Fruit fly (Drosophila melanogaster) whole organism, pupa: ENCODE measurements around the gene Cand1.

Experiments
- CG10348 ChIP-seq: fragments of 200-800 bp; sonication (Bioruptor generic); IDR thresholded peaks from 2 replicates; pipeline ENCODE4 v1.3.6; 2022; ENCODE audit warnings: missing biosample characterization, missing genetic modification characterization
- CG12605 ChIP-seq: fragments of 200-800 bp; sonication (Bioruptor generic); IDR thresholded peaks from 2 replicates; pipeline ENCODE4 v1.3.6; 2022; ENCODE audit warnings: missing biosample characterization, missing genetic modification characterization
- CG13204 ChIP-seq: fragments of 200-800 bp; sonication (Bioruptor generic); optimal IDR thresholded peaks from 2 replicates; lab custom pipeline; 2018; ENCODE audit warnings: missing biosample characterization, mild to moderate bottlenecking, missing genetic modification characterization, moderate library complexity
- CG14655 ChIP-seq: fragments of 200-800 bp; sonication (Bioruptor generic); optimal IDR thresholded peaks from 3 replicates; lab custom pipeline; 2017; ENCODE audit warnings: mild to moderate bottlenecking, missing biosample characterization, missing genetic modification reagents, missing genetic modification characterization
- CG15710 ChIP-seq: fragments of 200-800 bp; sonication (Bioruptor generic); optimal IDR thresholded peaks from 2 replicates; lab custom pipeline; 2018; ENCODE audit warnings: missing biosample characterization, mild to moderate bottlenecking, missing genetic modification characterization, moderate library complexity
- CG17806 ChIP-seq: fragments of 200-800 bp; sonication (Bioruptor generic); optimal IDR thresholded peaks from 2 replicates; lab custom pipeline; 2018; ENCODE audit warnings: missing biosample characterization, mild to moderate bottlenecking, missing genetic modification characterization, moderate library complexity
- CG32121 ChIP-seq: fragments of 200-800 bp; sonication (Bioruptor generic); IDR thresholded peaks from 2 replicates; pipeline ENCODE4 v1.3.6; 2022; ENCODE audit warnings: missing biosample characterization, missing genetic modification characterization
- CG34367 ChIP-seq: fragments of 200-800 bp; sonication (Bioruptor generic); optimal IDR thresholded peaks from 2 replicates; lab custom pipeline; 2018; ENCODE audit warnings: missing biosample characterization, mild to moderate bottlenecking, missing genetic modification characterization
- CG4496 ChIP-seq: fragments of 200-800 bp; sonication (Bioruptor generic); IDR thresholded peaks from 3 replicates; pipeline ENCODE4 v1.3.6; 2022; ENCODE audit warnings: missing biosample characterization, missing genetic modification characterization
- CG8159 ChIP-seq: fragments of 200-800 bp; sonication (Bioruptor generic); optimal IDR thresholded peaks from 3 replicates; lab custom pipeline; 2018; ENCODE audit warnings: missing biosample characterization, mild to moderate bottlenecking, missing genetic modification characterization, moderate library complexity
- CG8301 ChIP-seq: fragments of 200-800 bp; sonication (Bioruptor generic); optimal IDR thresholded peaks from 2 replicates; lab custom pipeline; 2018; ENCODE audit warnings: missing biosample characterization, mild to moderate bottlenecking, missing genetic modification characterization
- CG9948 ChIP-seq: fragments of 200-800 bp; sonication (Bioruptor generic); optimal IDR thresholded peaks from 2 replicates; lab custom pipeline; 2018; ENCODE audit warnings: missing biosample characterization, mild to moderate bottlenecking, missing genetic modification characterization, moderate library complexity
- D1 ChIP-seq: fragments of 200-800 bp; sonication (Bioruptor generic); optimal IDR thresholded peaks from 2 replicates; lab custom pipeline; 2018; ENCODE audit warnings: missing biosample characterization, mild to moderate bottlenecking, missing genetic modification characterization, moderate library complexity
- EcR ChIP-seq: fragments of 200-800 bp; sonication (Bioruptor generic); optimal IDR thresholded peaks from 3 replicates; lab custom pipeline; 2019; ENCODE audit warnings: missing biosample characterization, missing genetic modification characterization, mild to moderate bottlenecking, moderate library complexity, missing genetic modification reagents
- Ets98B ChIP-seq: fragments of 200-800 bp; sonication (Bioruptor generic); IDR thresholded peaks from 2 replicates; pipeline ENCODE4 v1.3.6; 2022; ENCODE audit warnings: missing biosample characterization, missing genetic modification characterization
- Pif1A ChIP-seq: fragments of 200-800 bp; sonication (Bioruptor generic); optimal IDR thresholded peaks from 3 replicates; lab custom pipeline; 2016; ENCODE audit warnings: missing biosample characterization, missing genetic modification characterization
- Pif1B ChIP-seq: fragments of 200-800 bp; sonication (Bioruptor generic); optimal IDR thresholded peaks from 3 replicates; lab custom pipeline; 2016; ENCODE audit warnings: missing biosample characterization, missing genetic modification characterization
- Snoo ChIP-seq: fragments of 200-800 bp; sonication (Bioruptor generic); optimal IDR thresholded peaks from 3 replicates; lab custom pipeline; 2017; ENCODE audit warnings: missing biosample characterization, mild to moderate bottlenecking, missing genetic modification characterization, inconsistent platforms
- fd96Ca ChIP-seq: fragments of 200-800 bp; sonication (Bioruptor generic); IDR thresholded peaks from 3 replicates; pipeline ENCODE4 v1.3.6; 2022; ENCODE audit warnings: missing biosample characterization, missing genetic modification characterization
- gl ChIP-seq: fragments of 200-800 bp; sonication (Bioruptor generic); optimal IDR thresholded peaks from 2 replicates; lab custom pipeline; 2018; ENCODE audit warnings: missing biosample characterization, mild to moderate bottlenecking, missing genetic modification characterization
- rn ChIP-seq: fragments of 200-800 bp; sonication (Bioruptor generic); IDR thresholded peaks from 2 replicates; pipeline ENCODE4 v1.3.6; 2022; ENCODE audit warnings: missing biosample characterization, missing genetic modification characterization

The Cand1 gene

DNA sequence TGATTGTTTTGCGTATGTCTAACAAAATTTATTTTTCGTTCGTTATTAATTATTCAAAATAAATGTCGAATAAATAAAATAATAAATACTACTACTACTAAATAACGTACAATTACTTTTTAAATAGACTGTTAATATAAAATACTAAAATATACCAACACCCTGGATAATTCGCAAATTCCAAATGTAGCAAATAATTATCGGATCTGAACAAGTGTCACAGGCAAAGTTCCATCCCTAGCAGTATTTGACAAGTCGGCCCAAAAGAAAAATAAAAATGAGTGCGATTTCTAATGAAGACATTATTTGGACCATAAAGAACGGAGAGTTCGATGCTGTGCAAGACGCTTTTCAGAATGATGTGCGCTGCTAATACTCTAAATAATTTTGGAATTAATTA lies 21.1 kb downstream of the Cand1 start, which contains the start of gene CG31715:
Gene CG31715 (plus strand): TSS at position 212 of the 400 bp plus-strand sequence.
- TF ChIP-seq rn (no peak), Snoo (peak; percentile 13), Pif1B (GFP tag; lab: Kevin White, UChicago) (no peak), CG17806 (tag; lab: Kevin White, UChicago) (peak; percentile 7), CG15710 (tag; lab: Kevin White, UChicago) (peak; percentile 6), D1 (no peak), CG10348 (GFP tag; lab: Robert Waterston, UW) (no peak), CG8301 (tag; lab: Kevin White, UChicago) (no peak), CG9948 (tag; lab: Kevin White, UChicago) (peak; percentile 4)

DNA sequence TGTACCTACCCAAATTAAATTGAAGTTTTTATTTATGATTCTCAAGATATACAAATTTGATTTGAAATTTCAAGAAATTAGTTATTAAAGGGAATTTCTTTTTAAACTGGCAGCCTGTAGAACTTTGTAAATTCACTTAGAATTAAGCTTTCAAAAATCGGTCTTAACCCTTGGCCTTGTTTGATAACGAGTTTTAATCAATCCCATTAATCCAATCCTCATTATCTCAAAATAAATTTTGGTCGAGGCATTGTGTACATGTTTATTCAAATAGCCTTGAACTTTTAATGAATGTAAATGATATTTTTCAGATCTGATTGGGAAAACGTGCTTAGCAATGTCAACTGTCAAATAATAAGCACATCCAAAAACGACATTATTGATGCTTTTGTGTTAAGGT lies 22.7 kb downstream of the Cand1 start:
- no peak for TF ChIP-seq CG15710 (tag; lab: Kevin White, UChicago)
- TF ChIP-seq CG17806 (tag; lab: Kevin White, UChicago) = no peak
- no peak for TF ChIP-seq D1
- no peak for TF ChIP-seq CG13204 (GFP tag; lab: Kevin White, UChicago)
- no peak for TF ChIP-seq rn
- no peak for TF ChIP-seq CG8159 (tag; lab: Kevin White, UChicago)
- no peak for TF ChIP-seq EcR (GFP tag; lab: Kevin White, UChicago)
- TF ChIP-seq CG12605 (GFP tag; lab: Robert Waterston, UW) = no peak
- no peak for TF ChIP-seq fd96Ca (GFP tag; lab: Robert Waterston, UW)
- TF ChIP-seq gl (tag; lab: Kevin White, UChicago) = no peak
- no peak for TF ChIP-seq CG4496 (GFP tag; lab: Robert Waterston, UW)
- TF ChIP-seq Ets98B = no peak
- no peak for TF ChIP-seq CG9948 (tag; lab: Kevin White, UChicago)
- TF ChIP-seq CG34367 (tag; lab: Kevin White, UChicago) = no peak
- TF ChIP-seq CG10348 (GFP tag; lab: Robert Waterston, UW) = no peak
- TF ChIP-seq CG8301 (tag; lab: Kevin White, UChicago) = no peak
- no peak for TF ChIP-seq CG14655 (GFP tag; lab: Kevin White, UChicago)

DNA sequence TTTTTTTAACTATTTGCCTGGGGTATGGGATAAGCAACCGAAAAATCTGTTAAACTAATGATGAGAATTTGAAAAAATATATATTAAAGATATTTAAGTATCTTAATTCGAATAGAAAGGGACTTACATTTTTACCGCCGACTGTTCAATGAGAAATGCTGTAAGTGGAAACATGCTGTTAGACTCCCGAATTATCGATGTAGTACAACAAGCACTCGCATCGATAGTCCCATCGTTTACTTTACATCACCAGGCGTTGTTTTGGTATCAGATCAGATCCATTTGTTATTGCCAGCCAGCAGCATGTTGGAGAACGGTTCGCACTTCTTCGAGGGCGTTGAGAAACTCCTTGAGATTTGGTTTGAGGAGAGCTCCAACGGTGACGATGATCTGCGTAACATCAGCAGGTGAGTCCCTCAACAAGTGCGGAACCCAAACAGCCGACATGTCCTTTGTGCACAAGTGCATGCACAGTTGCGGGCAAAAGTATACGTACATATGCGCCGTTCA lies 23.2 kb downstream of the Cand1 start, which contains the start of gene SamDC:
Gene SamDC (plus strand): TSS at position 246 of the 510 bp plus-strand sequence.
- TF ChIP-seq CG8301 (tag; lab: Kevin White, UChicago) = no peak
- TF ChIP-seq Snoo = peak; percentile 25
- no peak for TF ChIP-seq D1
- no peak for TF ChIP-seq CG34367 (tag; lab: Kevin White, UChicago)
- peak; percentile 3 for TF ChIP-seq CG9948 (tag; lab: Kevin White, UChicago)
- TF ChIP-seq Ets98B = peak; percentile 36; the same call in 1 of the 2 replicates
- TF ChIP-seq CG32121 (GFP tag; lab: Robert Waterston, UW) = peak; percentile 11; the same call in 1 of the 2 replicates
- TF ChIP-seq EcR (GFP tag; lab: Kevin White, UChicago) = no peak
- no peak for TF ChIP-seq CG4496 (GFP tag; lab: Robert Waterston, UW)
- no peak for TF ChIP-seq CG14655 (GFP tag; lab: Kevin White, UChicago)
- no peak for TF ChIP-seq rn
- peak; percentile 36 for TF ChIP-seq CG15710 (tag; lab: Kevin White, UChicago)
- TF ChIP-seq CG8159 (tag; lab: Kevin White, UChicago) = peak; percentile 39
- TF ChIP-seq CG12605 (GFP tag; lab: Robert Waterston, UW) = 0 out of 2 replicates have a peak, but pooled peaks have one; percentile 23
- no peak for TF ChIP-seq Pif1B (GFP tag; lab: Kevin White, UChicago)
- no peak for TF ChIP-seq fd96Ca (GFP tag; lab: Robert Waterston, UW)
- TF ChIP-seq Pif1A (GFP tag; lab: Kevin White, UChicago) = peak; percentile 19

DNA sequence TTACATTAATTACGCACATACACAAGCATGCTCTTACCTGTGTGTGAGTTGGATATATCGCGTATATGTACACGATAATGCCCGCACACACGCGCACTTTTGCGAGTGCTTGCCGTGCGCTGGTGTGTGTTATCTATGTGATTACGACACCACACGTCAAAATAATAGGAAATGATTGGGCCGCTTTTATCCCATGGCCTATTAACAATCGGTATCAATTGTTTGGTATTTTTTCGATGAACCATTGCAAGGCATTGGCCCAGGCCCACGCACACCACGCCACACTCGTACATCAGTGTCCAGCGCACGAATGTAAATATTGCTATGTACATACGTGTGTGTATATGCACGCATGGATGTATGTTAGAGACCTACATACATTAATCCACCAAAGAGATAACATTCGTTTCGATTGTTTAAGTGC lies 27.6 kb downstream of the Cand1 start:
- TF ChIP-seq CG9948 (tag; lab: Kevin White, UChicago) (peak; percentile 5), gl (tag; lab: Kevin White, UChicago) (peak; percentile 28), CG14655 (GFP tag; lab: Kevin White, UChicago) (no peak), CG17806 (tag; lab: Kevin White, UChicago) (peak; percentile 28), D1 (no peak), CG15710 (tag; lab: Kevin White, UChicago) (peak; percentile 14), rn (no peak), Snoo (peak; percentile 30), Pif1B (GFP tag; lab: Kevin White, UChicago) (peak; percentile 63), fd96Ca (GFP tag; lab: Robert Waterston, UW) (no peak), CG12605 (GFP tag; lab: Robert Waterston, UW) (no peak), CG8159 (tag; lab: Kevin White, UChicago) (no peak), CG10348 (GFP tag; lab: Robert Waterston, UW) (no peak), Pif1A (GFP tag; lab: Kevin White, UChicago) (no peak), CG8301 (tag; lab: Kevin White, UChicago) (peak; percentile 21), CG34367 (tag; lab: Kevin White, UChicago) (peak; percentile 48), CG4496 (GFP tag; lab: Robert Waterston, UW) (no peak), CG13204 (GFP tag; lab: Kevin White, UChicago) (no peak), Ets98B (peak; percentile 64; the same call in 1 of the 2 replicates), CG32121 (GFP tag; lab: Robert Waterston, UW) (peak; percentile 51; the same call in 1 of the 2 replicates), EcR (GFP tag; lab: Kevin White, UChicago) (peak; percentile 84)

DNA sequence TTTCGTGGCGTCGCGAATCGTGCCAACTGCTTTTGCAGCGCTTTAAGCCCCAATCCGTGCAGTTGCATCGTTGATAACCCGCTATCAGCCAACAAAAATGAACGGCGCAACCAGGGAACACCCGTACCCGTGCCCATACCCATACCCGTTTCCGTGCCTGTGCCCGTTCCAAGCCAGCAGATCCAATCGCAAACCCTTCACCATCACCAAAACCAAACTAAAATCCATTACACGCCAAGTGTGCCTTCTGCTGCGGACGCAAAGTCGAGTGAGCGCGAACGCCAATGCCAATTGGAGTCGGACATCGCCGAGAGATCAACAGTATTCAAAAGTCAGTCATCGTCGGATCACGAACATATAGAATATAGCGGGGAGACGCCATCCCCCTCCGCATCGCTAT lies 28.3 kb downstream of the Cand1 start:
- TF ChIP-seq CG4496 (GFP tag; lab: Robert Waterston, UW) (no peak), Pif1B (GFP tag; lab: Kevin White, UChicago) (no peak), fd96Ca (GFP tag; lab: Robert Waterston, UW) (no peak)
- TF ChIP-seq, all 21 proteins: peak for 0
